Fruit fly (Drosophila melanogaster) whole organism, prepupa: ENCODE data around the gene CG11322.
A peak's percentile ranks its signal among the peaks of the same experiment; 100 is the strongest.

Source experiments
- CG10631 ChIP-seq: fragments of 200-800 bp; sonication (Bioruptor generic); optimal IDR thresholded peaks from 2 replicates; lab custom pipeline; 2016; ENCODE audit warnings: missing biosample characterization, missing genetic modification characterization
- CG10669 ChIP-seq: fragments of 200-800 bp; sonication (Bioruptor generic); optimal IDR thresholded peaks from 3 replicates; lab custom pipeline; 2018; ENCODE audit warnings: missing biosample characterization, mild to moderate bottlenecking, missing genetic modification characterization, moderate library complexity
- CG11294 ChIP-seq: fragments of 200-800 bp; sonication (Bioruptor generic); IDR thresholded peaks from 2 replicates; pipeline ENCODE4 v1.3.6; 2022; ENCODE audit warnings: missing biosample characterization, missing genetic modification characterization
- CG11762 ChIP-seq: fragments of 200-800 bp; sonication (Bioruptor generic); optimal IDR thresholded peaks from 3 replicates; lab custom pipeline; 2016; ENCODE audit warnings: missing biosample characterization, missing genetic modification characterization; ENCODE audit not compliant: insufficient read depth
- CG3032 ChIP-seq: fragments of 200-800 bp; optimal IDR thresholded peaks from 2 replicates; lab custom pipeline; 2019; ENCODE audit warnings: missing biosample characterization, mild to moderate bottlenecking, missing genetic modification characterization, moderate library complexity
- CG31627 ChIP-seq: fragments of 200-800 bp; sonication (Bioruptor generic); optimal IDR thresholded peaks from 3 replicates; lab custom pipeline; 2016; ENCODE audit warnings: missing biosample characterization, missing genetic modification characterization
- CG34406 ChIP-seq: fragments of 200-800 bp; sonication (Bioruptor generic); optimal IDR thresholded peaks from 3 replicates; lab custom pipeline; 2016; ENCODE audit warnings: missing biosample characterization, missing genetic modification characterization
- CG3919 ChIP-seq: fragments of 200-800 bp; sonication (Bioruptor generic); optimal IDR thresholded peaks from 3 replicates; lab custom pipeline; 2016; ENCODE audit warnings: missing biosample characterization, missing genetic modification characterization
- CG4318 ChIP-seq: fragments of 200-800 bp; sonication (Bioruptor generic); optimal IDR thresholded peaks from 3 replicates; lab custom pipeline; 2017; ENCODE audit warnings: missing biosample characterization, mild to moderate bottlenecking, missing genetic modification characterization
- CG6163 ChIP-seq: fragments of 200-800 bp; sonication (Bioruptor generic); IDR thresholded peaks from 3 replicates; pipeline ENCODE4 v1.3.6; 2022; ENCODE audit warnings: missing biosample characterization, missing genetic modification characterization
- CG6808 ChIP-seq: fragments of 200-800 bp; sonication (Bioruptor generic); optimal IDR thresholded peaks from 3 replicates; lab custom pipeline; 2017; ENCODE audit warnings: missing biosample characterization, missing genetic modification characterization, mild to moderate bottlenecking, moderate library complexity, missing genetic modification reagents
- CG7368 ChIP-seq: fragments of 200-800 bp; sonication (Bioruptor generic); optimal IDR thresholded peaks from 3 replicates; lab custom pipeline; 2016; ENCODE audit warnings: missing biosample characterization, missing genetic modification characterization
- CG8119 ChIP-seq: fragments of 200-800 bp; sonication (Bioruptor generic); IDR thresholded peaks from 3 replicates; pipeline ENCODE4 v1.3.6; 2022; ENCODE audit warnings: missing biosample characterization, missing genetic modification characterization
- CG8319 ChIP-seq: fragments of 200-800 bp; sonication (Bioruptor generic); optimal IDR thresholded peaks from 3 replicates; lab custom pipeline; 2016; ENCODE audit warnings: missing biosample characterization, missing genetic modification characterization
- CG8632 ChIP-seq: fragments of 200-800 bp; sonication (Bioruptor generic); optimal IDR thresholded peaks from 3 replicates; lab custom pipeline; 2016; ENCODE audit warnings: missing biosample characterization, missing genetic modification characterization
- CG9139 ChIP-seq: fragments of 200-800 bp; sonication (Bioruptor generic); optimal IDR thresholded peaks from 3 replicates; lab custom pipeline; 2017; ENCODE audit warnings: missing biosample characterization, mild to moderate bottlenecking, missing genetic modification characterization
- Eip75B ChIP-seq: fragments of 200-800 bp; sonication (Bioruptor generic); optimal IDR thresholded peaks from 3 replicates; lab custom pipeline; 2016; ENCODE audit warnings: missing biosample characterization, missing genetic modification characterization
- Eip78C ChIP-seq: fragments of 200-800 bp; sonication (Bioruptor generic); peaks from one replicate; lab custom pipeline; 2016; ENCODE audit warnings: missing biosample characterization, missing genetic modification characterization
- Ets21C ChIP-seq: fragments of 200-800 bp; sonication (Bioruptor generic); optimal IDR thresholded peaks from 3 replicates; lab custom pipeline; 2016; ENCODE audit warnings: missing biosample characterization, missing genetic modification characterization
- Hr38 ChIP-seq: sonication (Bioruptor generic); optimal IDR thresholded peaks from 2 replicates; lab custom pipeline; 2016; ENCODE audit warnings: missing biosample characterization, missing genetic modification characterization
- Hr39 ChIP-seq: fragments of 200-800 bp; sonication (Bioruptor generic); optimal IDR thresholded peaks from 2 replicates; lab custom pipeline; 2016; ENCODE audit warnings: missing biosample characterization, missing genetic modification characterization
- Lpt ChIP-seq: fragments of 200-800 bp; sonication (Bioruptor generic); optimal IDR thresholded peaks from 3 replicates; lab custom pipeline; 2016; ENCODE audit warnings: missing biosample characterization, missing genetic modification characterization
- OdsH ChIP-seq: fragments of 200-800 bp; sonication (Bioruptor generic); optimal IDR thresholded peaks from 3 replicates; lab custom pipeline; 2016; ENCODE audit warnings: missing biosample characterization, missing genetic modification characterization
- Smox ChIP-seq: fragments of 200-800 bp; sonication (Bioruptor generic); optimal IDR thresholded peaks from 3 replicates; lab custom pipeline; 2016; ENCODE audit warnings: missing biosample characterization, missing genetic modification characterization
- achi ChIP-seq: fragments of 200-800 bp; sonication (Bioruptor generic); optimal IDR thresholded peaks from 3 replicates; lab custom pipeline; 2016; ENCODE audit warnings: missing biosample characterization, missing genetic modification characterization
- acj6 ChIP-seq: fragments of 200-800 bp; sonication (Bioruptor generic); optimal IDR thresholded peaks from 3 replicates; lab custom pipeline; 2016; ENCODE audit warnings: missing biosample characterization, missing genetic modification characterization
- dsx ChIP-seq: fragments of 200-800 bp; optimal IDR thresholded peaks from 3 replicates; lab custom pipeline; 2019; ENCODE audit warnings: missing biosample characterization, mild to moderate bottlenecking, missing genetic modification characterization, moderate library complexity; ENCODE audit not compliant: poor library complexity, severe bottlenecking
- eg ChIP-seq: fragments of 200-800 bp; sonication (Bioruptor generic); IDR thresholded peaks from 3 replicates; pipeline ENCODE4 v1.3.6; 2022; ENCODE audit warnings: missing biosample characterization, missing genetic modification characterization
- esn ChIP-seq: fragments of 200-800 bp; sonication (Bioruptor generic); optimal IDR thresholded peaks from 2 replicates; lab custom pipeline; 2016; ENCODE audit warnings: missing biosample characterization, mild to moderate bottlenecking, missing genetic modification characterization, moderate library complexity
- fkh ChIP-seq: fragments of 200-800 bp; sonication (Bioruptor generic); optimal IDR thresholded peaks from 3 replicates; lab custom pipeline; 2017; ENCODE audit warnings: missing biosample characterization, mild to moderate bottlenecking, missing genetic modification characterization, moderate library complexity
- lz ChIP-seq: fragments of 200-800 bp; sonication (Bioruptor generic); optimal IDR thresholded peaks from 3 replicates; lab custom pipeline; 2016; ENCODE audit warnings: missing biosample characterization, missing genetic modification characterization
- spab ChIP-seq: fragments of 200-800 bp; sonication (Bioruptor generic); optimal IDR thresholded peaks from 2 replicates; lab custom pipeline; 2017; ENCODE audit warnings: missing biosample characterization, mild to moderate bottlenecking, missing genetic modification characterization, missing genetic modification reagents
- ss ChIP-seq, 2 experiments: fragments of 200-800 bp; sonication (Bioruptor generic); optimal IDR thresholded peaks; 2 replicates in 1 of 2; 3 replicates in 1 of 2; lab custom pipeline; 2017 to 2018; ENCODE audit warnings: mild to moderate bottlenecking in 2 of 2, missing biosample characterization in 2 of 2, missing genetic modification characterization in 2 of 2, moderate library complexity in 1 of 2
- topi ChIP-seq: fragments of 200-800 bp; sonication (Bioruptor generic); optimal IDR thresholded peaks from 3 replicates; lab custom pipeline; 2016; ENCODE audit warnings: missing biosample characterization, missing genetic modification characterization

Gene CG11322

DNA sequence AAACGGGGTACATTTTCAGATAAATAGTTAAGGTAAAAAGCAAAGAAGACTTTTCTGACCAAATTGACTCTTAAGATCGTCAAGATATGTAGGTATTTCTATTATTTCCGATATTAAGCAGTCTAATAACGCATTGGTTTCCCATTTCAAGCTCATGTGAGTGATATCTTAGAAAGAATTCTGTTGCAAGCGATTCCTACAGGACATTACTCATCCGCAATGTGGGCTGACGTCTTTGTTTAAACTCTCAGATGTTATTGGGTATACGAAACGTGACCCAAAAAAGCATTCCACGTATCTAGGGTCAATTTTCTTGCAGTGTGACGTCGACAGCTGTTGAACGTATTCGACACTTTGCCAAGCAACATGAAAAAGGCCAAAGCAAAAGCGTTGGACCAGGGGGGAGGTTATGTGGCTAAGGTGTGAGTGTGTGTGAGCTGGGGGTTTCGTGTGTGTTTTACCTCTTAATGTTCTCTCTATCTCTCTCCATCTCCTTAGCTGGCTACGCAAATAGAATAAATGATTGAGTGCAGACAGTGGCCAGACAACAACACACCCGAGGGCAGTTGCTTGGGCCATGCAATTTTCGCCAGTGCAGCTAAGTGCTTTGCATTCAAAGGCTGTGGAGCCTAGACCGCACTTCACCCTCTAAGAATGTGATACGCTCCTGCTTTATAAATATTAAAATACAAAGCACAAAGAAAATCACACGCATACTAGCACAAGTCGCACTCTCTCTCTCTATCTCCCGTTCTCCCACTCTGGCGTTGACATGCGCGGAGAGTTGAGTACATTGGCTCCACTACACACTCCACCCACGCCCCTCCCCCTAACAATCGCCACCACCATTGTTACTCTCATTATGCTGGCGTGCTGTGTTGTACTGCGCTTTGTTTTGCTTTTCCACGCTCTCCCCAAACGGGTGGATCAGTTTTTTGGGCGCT lies 27.9 kb upstream of the CG11322 start (continued):
- TF ChIP-seq CG11294 (GFP tag; lab: Robert Waterston, UW) (peak; percentile 84), spab (peak; percentile 94), esn (peak; percentile 97), CG3919 (GFP tag; lab: Kevin White, UChicago) (peak; percentile 94), Lpt (peak; percentile 89), Eip75B (GFP tag; lab: Kevin White, UChicago) (peak; percentile 96), CG3032 (peak; percentile 93), CG6163 (GFP tag; lab: Robert Waterston, UW) (peak; percentile 91), CG10631 (peak; percentile 94), CG7368 (GFP tag; lab: Kevin White, UChicago) (peak; percentile 88), CG4318 (GFP tag; lab: Kevin White, UChicago) (peak; percentile 95), lz (GFP tag; lab: Kevin White, UChicago) (peak; percentile 96), dsx (GFP tag; lab: Kevin White, UChicago) (peak; percentile 85), OdsH (GFP tag; lab: Kevin White, UChicago) (peak; percentile 96), topi (peak; percentile 95), CG11762 (GFP tag; lab: Kevin White, UChicago) (peak; percentile 93), eg (GFP tag; lab: Robert Waterston, UW) (peak; percentile 89)

DNA sequence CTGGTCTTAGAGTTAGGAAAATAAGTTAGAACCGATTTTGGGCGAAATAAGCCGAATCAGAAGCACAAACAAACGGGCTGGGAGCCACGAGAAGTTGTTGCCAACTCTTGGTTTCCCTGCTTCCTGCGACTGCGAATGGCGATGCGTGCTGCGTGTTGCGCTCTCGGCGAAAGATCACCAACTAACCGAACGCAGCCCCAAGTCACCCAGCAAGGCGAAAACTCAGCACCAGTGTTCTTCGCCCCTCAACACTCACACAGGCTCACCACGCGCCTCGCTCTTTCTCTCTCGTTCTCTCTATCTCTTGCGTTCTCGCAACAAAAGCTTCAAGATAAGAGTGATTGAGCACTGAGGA lies 27.2 kb upstream of the CG11322 start, which contains the start of gene nrv1:
TSS of gene nrv1 (minus strand) at position 188 of the 355 bp plus-strand sequence.
- no peak for TF ChIP-seq CG8319 (GFP tag; lab: Kevin White, UChicago)
- TF ChIP-seq fkh (GFP tag; lab: Kevin White, UChicago) = no peak
- TF ChIP-seq lz (GFP tag; lab: Kevin White, UChicago) = no peak
- TF ChIP-seq CG11294 (GFP tag; lab: Robert Waterston, UW) = no peak
- no peak for TF ChIP-seq Ets21C
- TF ChIP-seq CG10669 = no peak
- TF ChIP-seq CG3919 (GFP tag; lab: Kevin White, UChicago) = no peak
- TF ChIP-seq Smox (GFP tag; lab: Kevin White, UChicago) = no peak
- TF ChIP-seq CG8119 (GFP tag; lab: Robert Waterston, UW) = no peak

DNA sequence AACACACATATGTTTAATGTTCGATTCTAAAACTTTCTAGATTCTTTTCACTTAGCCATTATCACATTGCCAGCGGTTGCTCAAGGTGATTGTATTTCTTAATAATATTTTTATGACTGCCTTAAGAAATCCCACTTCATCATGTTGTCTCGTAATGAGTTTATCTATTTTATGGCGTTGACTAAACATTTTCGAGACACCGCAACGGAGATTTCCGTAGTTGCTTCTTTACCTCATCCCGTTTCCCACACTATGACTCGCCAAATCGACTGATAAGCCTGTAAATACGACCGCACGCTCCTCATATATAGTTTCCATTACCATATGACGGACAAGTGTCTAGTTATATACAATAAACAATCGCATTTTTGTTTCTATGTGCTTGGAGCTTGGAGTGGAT lies 26.2 kb upstream of the CG11322 start:
- TF ChIP-seq Hr38 (GFP tag; lab: Kevin White, UChicago) = no peak
- no peak for TF ChIP-seq CG3032
- no peak for TF ChIP-seq CG6808 (GFP tag; lab: Kevin White, UChicago)
- no peak for TF ChIP-seq CG7368 (GFP tag; lab: Kevin White, UChicago)
- no peak for TF ChIP-seq CG8632 (GFP tag; lab: Kevin White, UChicago)
- no peak for TF ChIP-seq OdsH (GFP tag; lab: Kevin White, UChicago)
- no peak for TF ChIP-seq CG34406 (GFP tag; lab: Kevin White, UChicago)
- TF ChIP-seq CG8319 (GFP tag; lab: Kevin White, UChicago) = no peak
- TF ChIP-seq CG9139 (GFP tag; lab: Kevin White, UChicago) = no peak
- TF ChIP-seq CG31627 = no peak
- TF ChIP-seq acj6 (GFP tag; lab: Kevin White, UChicago) = no peak
- TF ChIP-seq achi (GFP tag; lab: Kevin White, UChicago) = no peak
- TF ChIP-seq Hr39 = no peak

DNA sequence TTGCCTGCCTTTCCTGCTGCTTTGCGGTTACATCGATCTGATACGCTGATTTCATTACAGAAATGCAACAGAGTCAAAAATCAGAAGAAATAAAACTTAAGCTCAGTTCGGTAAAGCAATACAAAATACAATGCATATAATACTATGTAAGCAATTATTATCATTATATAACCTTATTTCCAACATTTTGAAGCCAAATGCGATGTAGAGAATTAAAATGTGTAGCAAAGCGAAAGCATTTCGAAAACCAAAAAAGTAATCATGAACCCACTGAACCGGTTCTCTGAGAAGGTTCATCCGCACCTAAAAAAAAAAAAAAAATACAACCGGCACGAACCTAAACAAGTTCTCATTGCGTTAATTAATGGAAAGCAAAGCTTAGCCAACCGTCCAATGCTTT lies 24.8 kb upstream of the CG11322 start:
- TF ChIP-seq CG11294 (GFP tag; lab: Robert Waterston, UW) (no peak), ss (GFP tag; optimal IDR thresholded peaks at IDR 0.05; lab: Kevin White, UChicago) (peak in 1 of 2 experiments; percentile 29), Eip78C (GFP tag; lab: Kevin White, UChicago) (peak; percentile 44)
- TF ChIP-seq, all 60 proteins: peak for 2
